Worm (Caenorhabditis elegans) whole organism, late embryonic: ENCODE results near the gene ceh-79.

Source experiments
- C08G9.2 ChIP-seq: sonication (generic microtip); optimal IDR thresholded peaks from 2 replicates; lab custom pipeline; 2016; ENCODE audit warnings: mild to moderate bottlenecking, missing genetic modification characterization, moderate library complexity, missing compliant biosample characterization
- K02D7.2 ChIP-seq: sonication (generic microtip); optimal IDR thresholded peaks from 2 replicates; lab custom pipeline; 2017; ENCODE audit warnings: mild to moderate bottlenecking, missing genetic modification characterization, missing compliant biosample characterization
- K09A11.1 ChIP-seq: sonication (generic microtip); optimal IDR thresholded peaks from 2 replicates; lab custom pipeline; 2017; ENCODE audit warnings: antibody characterized with exemption, mild to moderate bottlenecking, missing genetic modification characterization, missing compliant biosample characterization; ENCODE audit not compliant: insufficient read depth
- T23F11.4 ChIP-seq: fragments of 200-800 bp; sonication (Bioruptor generic); optimal IDR thresholded peaks from 2 replicates; lab custom pipeline; 2018; ENCODE audit warnings: mild to moderate bottlenecking, missing genetic modification characterization, missing compliant biosample characterization
- Y22D7AL.16 ChIP-seq: sonication (generic microtip); optimal IDR thresholded peaks from 2 replicates; lab custom pipeline; 2016; ENCODE audit warnings: missing genetic modification characterization, missing compliant biosample characterization
- ceh-2 ChIP-seq: sonication (generic microtip); optimal IDR thresholded peaks from 2 replicates; lab custom pipeline; 2016; ENCODE audit warnings: missing genotype, missing genetic modification characterization, missing compliant biosample characterization
- ceh-24 ChIP-seq: sonication (generic microtip); optimal IDR thresholded peaks from 2 replicates; lab custom pipeline; 2016; ENCODE audit warnings: mild to moderate bottlenecking, missing genetic modification characterization, missing compliant biosample characterization
- ceh-31 ChIP-seq: sonication (generic microtip); optimal IDR thresholded peaks from 2 replicates; lab custom pipeline; 2016; ENCODE audit warnings: missing genetic modification characterization, missing compliant biosample characterization
- ceh-34 ChIP-seq: sonication (generic microtip); optimal IDR thresholded peaks from 2 replicates; lab custom pipeline; 2016; ENCODE audit warnings: mild to moderate bottlenecking, missing genetic modification characterization, missing compliant biosample characterization
- ceh-48 ChIP-seq: sonication (generic microtip); optimal IDR thresholded peaks from 2 replicates; lab custom pipeline; 2016; ENCODE audit warnings: missing genetic modification characterization, inconsistent platforms, missing compliant biosample characterization
- ceh-6 ChIP-seq: fragments of 200-800 bp; sonication (Bioruptor generic); optimal IDR thresholded peaks from 2 replicates; lab custom pipeline; 2018; ENCODE audit warnings: mild to moderate bottlenecking, missing genetic modification characterization, missing compliant biosample characterization
- ceh-9 ChIP-seq: sonication (generic microtip); optimal IDR thresholded peaks from 2 replicates; lab custom pipeline; 2016; ENCODE audit warnings: mild to moderate bottlenecking, missing genetic modification characterization, inconsistent platforms, missing compliant biosample characterization
- che-1 ChIP-seq: sonication (generic microtip); optimal IDR thresholded peaks from 2 replicates; lab custom pipeline; 2016; ENCODE audit warnings: mild to moderate bottlenecking, missing genetic modification characterization, missing compliant biosample characterization
- elt-4 ChIP-seq: sonication (generic microtip); optimal IDR thresholded peaks from 2 replicates; lab custom pipeline; 2016; ENCODE audit warnings: missing genetic modification characterization, missing compliant biosample characterization
- ets-4 ChIP-seq: sonication (generic microtip); optimal IDR thresholded peaks from 2 replicates; lab custom pipeline; 2016; ENCODE audit warnings: missing genetic modification characterization, missing compliant biosample characterization
- eyg-1 ChIP-seq: sonication (generic microtip); optimal IDR thresholded peaks from 2 replicates; lab custom pipeline; 2016; ENCODE audit warnings: missing genotype, missing genetic modification characterization, missing compliant biosample characterization
- fax-1 ChIP-seq: sonication (generic microtip); optimal IDR thresholded peaks from 2 replicates; lab custom pipeline; 2016; ENCODE audit warnings: missing genotype, missing genetic modification characterization, missing compliant biosample characterization
- fkh-10 ChIP-seq: fragments of 150-350 bp; optimal IDR thresholded peaks from 2 replicates; lab custom pipeline; 2014; ENCODE audit warnings: missing biosample characterization, missing genetic modification reagents, missing genetic modification characterization
- hlh-30 ChIP-seq: sonication (generic microtip); optimal IDR thresholded peaks from 2 replicates; lab custom pipeline; 2017; ENCODE audit warnings: antibody characterized with exemption, missing genetic modification characterization, missing compliant biosample characterization; ENCODE audit not compliant: insufficient read depth
- hlh-8 ChIP-seq: sonication (generic microtip); optimal IDR thresholded peaks from 2 replicates; lab custom pipeline; 2016; ENCODE audit warnings: missing genotype, missing genetic modification characterization, missing compliant biosample characterization
- lim-6 ChIP-seq: sonication (generic microtip); optimal IDR thresholded peaks from 2 replicates; lab custom pipeline; 2016; ENCODE audit warnings: missing genetic modification characterization, missing compliant biosample characterization
- mec-3 ChIP-seq: sonication (generic microtip); optimal IDR thresholded peaks from 2 replicates; lab custom pipeline; 2016; ENCODE audit warnings: borderline replicate concordance, missing genetic modification characterization, missing compliant biosample characterization
- nfya-1 ChIP-seq: sonication (generic microtip); optimal IDR thresholded peaks from 2 replicates; lab custom pipeline; 2017; ENCODE audit warnings: missing genetic modification characterization, mild to moderate bottlenecking, missing compliant biosample characterization, antibody characterized with exemption, moderate library complexity
- nhr-11 ChIP-seq: fragments of 150-350 bp; optimal IDR thresholded peaks from 2 replicates; lab custom pipeline; 2014; ENCODE audit warnings: missing biosample characterization, missing genetic modification characterization
- nhr-232 ChIP-seq: sonication (generic microtip); optimal IDR thresholded peaks from 2 replicates; lab custom pipeline; 2016; ENCODE audit warnings: missing genetic modification characterization, missing compliant biosample characterization
- npax-4 ChIP-seq: sonication (generic microtip); optimal IDR thresholded peaks from 2 replicates; lab custom pipeline; 2016; ENCODE audit warnings: missing genetic modification characterization, missing compliant biosample characterization
- pat-9 ChIP-seq: fragments of 200-800 bp; sonication (Bioruptor generic); optimal IDR thresholded peaks from 2 replicates; lab custom pipeline; 2018; ENCODE audit warnings: mild to moderate bottlenecking, missing genetic modification characterization, moderate library complexity, missing compliant biosample characterization
- pha-2 ChIP-seq: sonication (generic microtip); optimal IDR thresholded peaks from 2 replicates; lab custom pipeline; 2017; ENCODE audit warnings: mild to moderate bottlenecking, missing genetic modification characterization, missing compliant biosample characterization
- pqm-1 ChIP-seq: sonication (generic microtip); optimal IDR thresholded peaks from 2 replicates; lab custom pipeline; 2016; ENCODE audit warnings: missing genetic modification characterization, missing compliant biosample characterization
- ref-2 ChIP-seq: sonication (generic microtip); optimal IDR thresholded peaks from 2 replicates; lab custom pipeline; 2016; ENCODE audit warnings: missing genetic modification characterization, missing compliant biosample characterization
- rnt-1 ChIP-seq: sonication (generic microtip); optimal IDR thresholded peaks from 2 replicates; lab custom pipeline; 2016; ENCODE audit warnings: missing genetic modification characterization, missing compliant biosample characterization
- sdc-2 ChIP-seq: sonication (generic microtip); optimal IDR thresholded peaks from 2 replicates; lab custom pipeline; 2016; ENCODE audit warnings: missing genotype, missing genetic modification characterization, missing compliant biosample characterization
- tbx-2 ChIP-seq: sonication (generic microtip); optimal IDR thresholded peaks from 2 replicates; lab custom pipeline; 2016; ENCODE audit warnings: missing genetic modification characterization, missing compliant biosample characterization
- tbx-7 ChIP-seq: sonication (generic microtip); optimal IDR thresholded peaks from 2 replicates; lab custom pipeline; 2016; ENCODE audit warnings: missing genotype, missing genetic modification characterization, missing compliant biosample characterization
- unc-42 ChIP-seq: sonication (generic microtip); optimal IDR thresholded peaks from 2 replicates; lab custom pipeline; 2016; ENCODE audit warnings: missing genotype, missing genetic modification characterization, missing compliant biosample characterization
- unc-55 ChIP-seq: sonication (generic microtip); optimal IDR thresholded peaks from 2 replicates; lab custom pipeline; 2017; ENCODE audit warnings: missing biosample characterization, missing genetic modification reagents, missing genetic modification characterization
- zip-5 ChIP-seq: sonication (generic microtip); optimal IDR thresholded peaks from 2 replicates; lab custom pipeline; 2016; ENCODE audit warnings: missing genetic modification characterization, missing compliant biosample characterization

ceh-79 gene

DNA sequence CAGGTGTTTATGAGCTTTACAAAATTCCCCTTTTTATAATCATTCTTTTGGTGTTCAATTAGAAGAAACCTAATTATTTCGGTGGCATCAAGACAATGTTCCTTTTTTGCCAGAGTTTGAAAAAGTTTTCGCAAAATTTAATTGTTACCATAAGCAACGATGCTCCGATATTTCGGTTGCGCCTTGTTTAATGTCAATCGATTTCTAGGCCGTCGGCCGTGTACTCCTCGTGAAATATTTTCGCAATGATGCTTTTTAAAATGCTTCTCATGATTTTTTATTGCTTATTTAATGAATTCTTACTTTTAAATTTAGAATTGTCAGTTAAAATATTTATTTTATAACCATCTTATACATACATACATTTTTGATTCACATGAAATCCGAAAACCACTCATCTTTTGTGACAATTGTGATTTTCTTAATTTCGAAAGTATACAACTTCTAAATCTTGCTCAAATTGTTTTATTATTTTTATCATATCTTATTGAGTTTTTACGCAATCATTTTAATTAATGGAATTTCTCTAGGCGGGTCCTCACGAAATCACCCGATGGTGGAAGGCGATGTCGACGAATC is 11.5 kb downstream of the ceh-79 start, which contains the start of gene C50B6.3:
C50B6.3 (plus strand) TSS at position 529 of the 579 bp plus-strand sequence.
- TF ChIP-seq ceh-48 (peak; percentile 49), tbx-7 (peak; percentile 65), sdc-2 (tag; lab: Kevin White, UChicago) (peak; percentile 47), ceh-9 (tag; lab: Kevin White, UChicago) (no peak), fax-1 (tag; lab: Kevin White, UChicago) (peak; percentile 12), ref-2 (tag; lab: Kevin White, UChicago) (peak; percentile 74), che-1 (no peak), nhr-11 (tag; lab: Kevin White, UChicago) (no peak), pha-2 (tag; lab: Kevin White, UChicago) (no peak), ets-4 (tag; lab: Kevin White, UChicago) (peak; percentile 85), npax-4 (no peak), ceh-2 (tag; lab: Kevin White, UChicago) (peak; percentile 89), ceh-31 (tag; lab: Kevin White, UChicago) (peak; percentile 88), fkh-10 (GFP tag; lab: Kevin White, UChicago) (no peak), hlh-30 (tag; lab: Kevin White, UChicago) (no peak), unc-42 (peak; percentile 72), zip-5 (peak; percentile 28), hlh-8 (tag; lab: Kevin White, UChicago) (peak; percentile 74), ceh-34 (tag; lab: Kevin White, UChicago) (peak; percentile 39), lim-6 (tag; lab: Kevin White, UChicago) (peak; percentile 17), unc-55 (GFP tag; lab: Kevin White, UChicago) (peak; percentile 26), K02D7.2 (no peak), ceh-6 (no peak), mec-3 (no peak), pqm-1 (no peak), rnt-1 (tag; lab: Kevin White, UChicago) (peak; percentile 53), C08G9.2 (tag; lab: Kevin White, UChicago) (peak; percentile 92), tbx-2 (tag; lab: Kevin White, UChicago) (peak; percentile 80), nfya-1 (peak; percentile 38)

DNA sequence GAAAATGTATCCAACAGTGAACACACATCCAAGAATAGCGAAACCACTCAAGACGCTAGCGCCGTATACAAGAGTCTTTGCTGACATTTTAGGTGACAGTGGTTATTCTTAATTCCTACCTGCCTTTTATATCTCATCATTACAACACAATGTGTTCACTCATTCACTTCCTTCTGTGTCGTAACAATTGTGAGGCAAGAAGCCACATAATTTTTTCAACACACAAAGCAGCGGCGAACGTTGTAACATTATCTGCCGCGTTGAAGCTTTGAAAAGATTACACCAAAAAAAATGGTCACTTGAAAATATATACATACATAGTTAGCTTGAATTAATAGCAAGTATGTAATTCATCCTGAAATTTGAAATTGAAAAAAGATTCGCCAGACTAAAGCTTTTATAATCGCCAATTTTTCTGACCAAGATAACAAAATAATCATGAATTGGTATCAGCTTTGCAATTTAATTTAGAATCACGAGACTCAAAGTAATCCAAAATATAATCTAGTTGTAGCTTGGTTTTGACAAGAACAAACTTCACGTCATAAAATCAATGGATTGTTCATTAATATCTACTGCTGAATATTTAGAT is 16.4 kb downstream of the ceh-79 start, which contains the start of the genes col-161 and srh-18:
col-161 (minus strand) TSS at position 101 of the 592 bp plus-strand sequence.
srh-18 (plus strand) TSS at position 542 of the 592 bp plus-strand sequence.
- no peak for TF ChIP-seq nhr-232
- TF ChIP-seq ceh-24: no peak
- TF ChIP-seq nhr-11 (tag; lab: Kevin White, UChicago): no peak
- no peak for TF ChIP-seq tbx-2 (tag; lab: Kevin White, UChicago)
- TF ChIP-seq ceh-31 (tag; lab: Kevin White, UChicago): no peak
- no peak for TF ChIP-seq K09A11.1 (tag; lab: Kevin White, UChicago)
- no peak for TF ChIP-seq hlh-8 (tag; lab: Kevin White, UChicago)
- TF ChIP-seq ceh-9 (tag; lab: Kevin White, UChicago): no peak
- no peak for TF ChIP-seq npax-4
- TF ChIP-seq Y22D7AL.16 (tag; lab: Kevin White, UChicago): no peak
- TF ChIP-seq T23F11.4 (GFP tag; lab: Kevin White, UChicago): no peak
- TF ChIP-seq, all 69 proteins: peak for 0

DNA sequence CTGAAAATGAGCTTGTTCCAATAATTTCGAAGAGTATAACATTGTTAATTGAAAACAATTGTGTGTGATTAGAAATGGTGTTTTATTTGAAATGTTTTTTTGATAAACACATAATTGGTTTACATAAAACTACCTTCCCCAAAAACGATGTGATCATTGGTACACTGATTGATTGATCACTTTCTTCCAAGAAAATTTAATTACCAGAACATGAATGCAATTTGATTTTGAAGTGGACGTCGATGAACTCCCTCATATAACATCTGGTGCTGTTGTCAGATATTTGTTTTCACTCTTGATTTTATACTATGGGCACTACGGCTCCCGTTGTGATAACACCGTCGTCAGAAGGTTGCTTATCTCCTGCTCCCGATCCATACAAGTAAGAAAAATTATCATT is 19.0 kb downstream of the ceh-79 start, which contains the start of gene srh-15:
srh-15 (plus strand) TSS at position 301 of the 400 bp plus-strand sequence.
- no peak for TF ChIP-seq pat-9 (tag; lab: Kevin White, UChicago)
- TF ChIP-seq eyg-1: no peak
- TF ChIP-seq K02D7.2: no peak
- TF ChIP-seq rnt-1 (tag; lab: Kevin White, UChicago): no peak
- TF ChIP-seq ceh-34 (tag; lab: Kevin White, UChicago): no peak
- TF ChIP-seq elt-4 (tag; lab: Kevin White, UChicago): no peak
- TF ChIP-seq pha-2 (tag; lab: Kevin White, UChicago): no peak
- TF ChIP-seq ceh-6: no peak
- TF ChIP-seq, all 69 proteins: peak for 0
